Fruit fly (Drosophila melanogaster) whole organism, embryonic: Measurements from ENCODE around the gene MSBP.

ENCODE experiments used
- BtbVII ChIP-seq: fragments of 200-800 bp; sonication (Bioruptor generic); optimal IDR thresholded peaks from 3 replicates; lab custom pipeline; 2017; ENCODE audit warnings: missing biosample characterization, mild to moderate bottlenecking, missing genetic modification characterization
- C15 ChIP-seq: fragments of 200-800 bp; sonication (Bioruptor generic); IDR thresholded peaks from 3 replicates; pipeline ENCODE4 v1.3.6; 2022; ENCODE audit warnings: missing biosample characterization, missing genetic modification characterization
- CG10431 ChIP-seq: fragments of 200-800 bp; sonication (Bioruptor generic); optimal IDR thresholded peaks from 3 replicates; lab custom pipeline; 2018; ENCODE audit warnings: missing biosample characterization, mild to moderate bottlenecking, missing genetic modification characterization
- CG10462 ChIP-seq: fragments of 200-800 bp; sonication (Bioruptor generic); optimal IDR thresholded peaks from 2 replicates; lab custom pipeline; 2016; ENCODE audit warnings: missing biosample characterization, missing genetic modification characterization
- CG11093 ChIP-seq: fragments of 200-800 bp; sonication (Bioruptor generic); IDR thresholded peaks from 3 replicates; pipeline ENCODE4 v1.3.6; 2022; ENCODE audit warnings: missing biosample characterization, missing genetic modification characterization
- CG1233 ChIP-seq: fragments of 200-800 bp; sonication (Bioruptor generic); optimal IDR thresholded peaks from 4 replicates; lab custom pipeline; 2018; ENCODE audit warnings: missing biosample characterization, mild to moderate bottlenecking, missing genetic modification characterization
- CG12769 ChIP-seq: fragments of 200-800 bp; sonication (Bioruptor generic); optimal IDR thresholded peaks from 2 replicates; lab custom pipeline; 2019; ENCODE audit warnings: missing biosample characterization, mild to moderate bottlenecking, missing genetic modification characterization, moderate library complexity
- CG13287 ChIP-seq: fragments of 200-800 bp; sonication (Bioruptor generic); IDR thresholded peaks from 2 replicates; pipeline ENCODE4 v1.3.6; 2022; ENCODE audit warnings: missing biosample characterization, missing genetic modification characterization; ENCODE audit not compliant: partially characterized antibody
- CG14965 ChIP-seq: fragments of 200-800 bp; sonication (Bioruptor generic); optimal IDR thresholded peaks from 2 replicates; lab custom pipeline; 2016; ENCODE audit warnings: missing biosample characterization, missing genetic modification characterization, borderline replicate concordance
- CG15269 ChIP-seq: fragments of 200-800 bp; sonication (Bioruptor generic); optimal IDR thresholded peaks from 2 replicates; lab custom pipeline; 2018; ENCODE audit warnings: missing biosample characterization, mild to moderate bottlenecking, missing genetic modification characterization, moderate library complexity
- CG17568 ChIP-seq: fragments of 200-800 bp; sonication (Bioruptor generic); optimal IDR thresholded peaks from 2 replicates; lab custom pipeline; 2018; ENCODE audit warnings: missing biosample characterization, mild to moderate bottlenecking, missing genetic modification characterization, moderate library complexity
- CG1792 ChIP-seq: fragments of 200-800 bp; sonication (Bioruptor generic); optimal IDR thresholded peaks from 2 replicates; lab custom pipeline; 2016; ENCODE audit warnings: missing biosample characterization, missing genetic modification characterization
- CG18764 ChIP-seq: fragments of 200-800 bp; sonication (Bioruptor generic); optimal IDR thresholded peaks from 3 replicates; lab custom pipeline; 2016; ENCODE audit warnings: missing biosample characterization, missing genetic modification characterization
- CG2889 ChIP-seq: fragments of 200-800 bp; sonication (Bioruptor generic); IDR thresholded peaks from 3 replicates; pipeline ENCODE4 v1.3.6; 2022; ENCODE audit warnings: missing biosample characterization, missing genetic modification characterization
- CG3065 ChIP-seq: fragments of 200-800 bp; sonication (Bioruptor generic); optimal IDR thresholded peaks from 2 replicates; lab custom pipeline; 2016; ENCODE audit warnings: missing biosample characterization, missing genetic modification characterization
- CG4424 ChIP-seq: fragments of 200-800 bp; sonication (Bioruptor generic); optimal IDR thresholded peaks from 3 replicates; lab custom pipeline; 2016; ENCODE audit warnings: missing biosample characterization, missing genetic modification characterization
- CG4617 ChIP-seq: fragments of 200-800 bp; sonication (Bioruptor generic); optimal IDR thresholded peaks from 3 replicates; lab custom pipeline; 2016; ENCODE audit warnings: missing biosample characterization, missing genetic modification characterization, borderline replicate concordance
- CG4707 ChIP-seq: fragments of 200-800 bp; sonication (Bioruptor generic); optimal IDR thresholded peaks from 2 replicates; lab custom pipeline; 2018; ENCODE audit warnings: missing biosample characterization, mild to moderate bottlenecking, missing genetic modification characterization, moderate library complexity
- CG7271 ChIP-seq: fragments of 200-800 bp; sonication (Bioruptor generic); optimal IDR thresholded peaks from 2 replicates; lab custom pipeline; 2018; ENCODE audit warnings: missing biosample characterization, mild to moderate bottlenecking, missing genetic modification characterization, moderate library complexity
- CG7745 ChIP-seq: fragments of 200-800 bp; sonication (Bioruptor generic); optimal IDR thresholded peaks from 2 replicates; lab custom pipeline; 2018; ENCODE audit warnings: missing biosample characterization, mild to moderate bottlenecking, missing genetic modification characterization, moderate library complexity
- Deaf1 ChIP-seq: fragments of 200-800 bp; optimal IDR thresholded peaks from 3 replicates; lab custom pipeline; 2019; ENCODE audit warnings: missing biosample characterization, mild to moderate bottlenecking, missing genetic modification characterization, moderate library complexity
- Dip2 ChIP-seq: fragments of 200-800 bp; sonication (Bioruptor generic); IDR thresholded peaks from 2 replicates; pipeline ENCODE4 v1.3.6; 2022; ENCODE audit warnings: missing biosample characterization, missing genetic modification characterization
- ERR ChIP-seq: fragments of 200-800 bp; sonication (Bioruptor generic); optimal IDR thresholded peaks from 2 replicates; lab custom pipeline; 2016; ENCODE audit warnings: missing biosample characterization, missing genetic modification characterization
- Eip74EF ChIP-seq, 2 experiments: fragments of 200-800 bp in 1 of 2; fragments of >200 bp in 1 of 2; sonication (Bioruptor generic) in 1 of 2; optimal IDR thresholded peaks; 2 replicates each; lab custom pipeline; 2017 to 2019; ENCODE audit warnings: missing biosample characterization in 2 of 2, missing genetic modification characterization in 2 of 2, mild to moderate bottlenecking in 1 of 2, moderate library complexity in 1 of 2
- Gsc ChIP-seq: fragments of 200-800 bp; sonication (Bioruptor generic); IDR thresholded peaks from 2 replicates; pipeline ENCODE4 v1.3.6; 2022; ENCODE audit warnings: missing biosample characterization, missing genetic modification characterization
- Gug ChIP-seq: fragments of 200-800 bp; sonication (Bioruptor generic); IDR thresholded peaks from 4 replicates; pipeline ENCODE4 v1.3.6; 2022; ENCODE audit warnings: missing biosample characterization, missing genetic modification characterization
- H2.0 ChIP-seq: fragments of 200-800 bp; sonication (Bioruptor generic); IDR thresholded peaks from 2 replicates; pipeline ENCODE4 v1.3.6; 2022; ENCODE audit warnings: missing biosample characterization, missing genetic modification characterization
- HLH4C ChIP-seq: fragments of 200-800 bp; sonication (Bioruptor generic); IDR thresholded peaks from 3 replicates; pipeline ENCODE4 v1.3.6; 2022; ENCODE audit warnings: missing biosample characterization, missing genetic modification characterization; ENCODE audit not compliant: partially characterized antibody
- HLH54F ChIP-seq: fragments of 200-800 bp; sonication (Bioruptor generic); optimal IDR thresholded peaks from 3 replicates; lab custom pipeline; 2016; ENCODE audit warnings: missing biosample characterization, missing genetic modification characterization
- Hmx ChIP-seq: fragments of 200-800 bp; sonication (Bioruptor generic); optimal IDR thresholded peaks from 2 replicates; lab custom pipeline; 2016; ENCODE audit warnings: missing biosample characterization, missing genetic modification characterization
- Kr ChIP-seq: fragments of 200-800 bp; sonication (Bioruptor generic); optimal IDR thresholded peaks from 2 replicates; lab custom pipeline; 2017; ENCODE audit warnings: missing biosample characterization, mild to moderate bottlenecking, missing genetic modification characterization
- MESR4 ChIP-seq: fragments of 200-800 bp; sonication (Bioruptor generic); optimal IDR thresholded peaks from 2 replicates; lab custom pipeline; 2018; ENCODE audit warnings: missing biosample characterization, mild to moderate bottlenecking, missing genetic modification characterization, moderate library complexity
- NC2α ChIP-seq: fragments of 200-800 bp; sonication (Bioruptor generic); optimal IDR thresholded peaks from 2 replicates; lab custom pipeline; 2016; ENCODE audit warnings: missing biosample characterization, missing genetic modification characterization
- ab ChIP-seq: fragments of 200-800 bp; sonication (Bioruptor generic); optimal IDR thresholded peaks from 2 replicates; lab custom pipeline; 2016; ENCODE audit warnings: missing biosample characterization, missing genetic modification characterization
- al ChIP-seq: fragments of 200-800 bp; sonication (Bioruptor generic); IDR thresholded peaks from 2 replicates; pipeline ENCODE4 v1.3.6; 2022; ENCODE audit warnings: missing biosample characterization, missing genetic modification characterization
- btn ChIP-seq: fragments of 200-800 bp; sonication (Bioruptor generic); optimal IDR thresholded peaks from 2 replicates; lab custom pipeline; 2016; ENCODE audit warnings: missing biosample characterization, missing genetic modification characterization
- chn ChIP-seq: fragments of 200-800 bp; sonication (Bioruptor generic); optimal IDR thresholded peaks from 2 replicates; lab custom pipeline; 2016; ENCODE audit warnings: missing biosample characterization, missing genetic modification characterization
- ci ChIP-seq: fragments of 200-800 bp; sonication (Bioruptor generic); IDR thresholded peaks from 3 replicates; pipeline ENCODE4 v1.3.6; 2022; ENCODE audit warnings: missing biosample characterization, missing genetic modification characterization
- corto ChIP-seq: fragments of 200-800 bp; sonication (Bioruptor generic); optimal IDR thresholded peaks from 2 replicates; lab custom pipeline; 2016; ENCODE audit warnings: missing biosample characterization, mild to moderate bottlenecking, missing genetic modification characterization, moderate library complexity
- dm ChIP-seq: fragments of 200-800 bp; sonication (Bioruptor generic); optimal IDR thresholded peaks from 3 replicates; lab custom pipeline; 2016; ENCODE audit warnings: missing biosample characterization, missing genetic modification characterization
- dpn ChIP-seq, 2 experiments: fragments of 200-800 bp; sonication (Bioruptor generic); optimal IDR thresholded peaks; 3 replicates each; lab custom pipeline; 2016; ENCODE audit warnings: missing biosample characterization in 2 of 2, missing genetic modification characterization in 2 of 2
- fd96Cb ChIP-seq: fragments of 200-800 bp; sonication (Bioruptor generic); optimal IDR thresholded peaks from 2 replicates; lab custom pipeline; 2018; ENCODE audit warnings: missing biosample characterization, mild to moderate bottlenecking, missing genetic modification characterization, moderate library complexity
- hth ChIP-seq: fragments of >200 bp; optimal IDR thresholded peaks from 2 replicates; lab custom pipeline; 2017; ENCODE audit warnings: inconsistent platforms
- jumu ChIP-seq: fragments of 200-800 bp; sonication (Bioruptor generic); optimal IDR thresholded peaks from 3 replicates; lab custom pipeline; 2016; ENCODE audit warnings: missing biosample characterization, missing genetic modification characterization
- klu ChIP-seq: fragments of 200-800 bp; sonication (Bioruptor generic); IDR thresholded peaks from 2 replicates; pipeline ENCODE4 v1.3.6; 2022; ENCODE audit warnings: missing biosample characterization, missing genetic modification characterization
- maf-S ChIP-seq: fragments of 200-800 bp; sonication (Bioruptor generic); optimal IDR thresholded peaks from 2 replicates; lab custom pipeline; 2016; ENCODE audit warnings: missing biosample characterization, missing genetic modification characterization
- odd ChIP-seq: fragments of 200-800 bp; sonication (Bioruptor generic); optimal IDR thresholded peaks from 2 replicates; lab custom pipeline; 2017; ENCODE audit warnings: missing biosample characterization, mild to moderate bottlenecking, missing genetic modification characterization
- seq ChIP-seq: fragments of 200-800 bp; sonication (Bioruptor generic); IDR thresholded peaks from 2 replicates; pipeline ENCODE4 v1.3.6; 2022; ENCODE audit warnings: missing biosample characterization, missing genetic modification characterization
- shn ChIP-seq: fragments of 200-800 bp; sonication (Bioruptor generic); optimal IDR thresholded peaks from 3 replicates; lab custom pipeline; 2016; ENCODE audit warnings: missing biosample characterization, missing genetic modification characterization
- sob ChIP-seq: fragments of 200-800 bp; sonication (Bioruptor generic); IDR thresholded peaks from 2 replicates; pipeline ENCODE4 v1.3.6; 2022; ENCODE audit warnings: missing biosample characterization, missing genetic modification characterization
- ssp ChIP-seq: fragments of 200-800 bp; sonication (Bioruptor generic); IDR thresholded peaks from 2 replicates; pipeline ENCODE4 v1.3.6; 2022; ENCODE audit warnings: missing biosample characterization, missing genetic modification characterization

The MSBP gene

dm6 chrX:15867863-15868262 lies 22.0 kb downstream of the MSBP start, which contains the start of gene Gapdh2 (continued):
- peak; percentile 100 for TF ChIP-seq BtbVII
- TF ChIP-seq CG4617 = peak; percentile 95
- TF ChIP-seq Eip74EF (GFP tag; optimal IDR thresholded peaks at IDR 0.05; lab: Kevin White, UChicago) = peak in 1 of 2 experiments; percentile 100
- peak; percentile 94 for TF ChIP-seq Hmx
- peak; percentile 93 for TF ChIP-seq Deaf1 (tag; lab: Kevin White, UChicago)
- peak; percentile 99 for TF ChIP-seq CG17568 (GFP tag; lab: Kevin White, UChicago)
- peak; percentile 91 for TF ChIP-seq ssp (GFP tag; lab: Robert Waterston, UW)
- TF ChIP-seq Gsc (GFP tag; lab: Robert Waterston, UW) = no peak
- TF ChIP-seq CG10431 (GFP tag; lab: Kevin White, UChicago) = peak; percentile 98
- TF ChIP-seq CG3065 (GFP tag; lab: Kevin White, UChicago) = peak; percentile 91
- peak; percentile 98 to 99 for TF ChIP-seq dpn (GFP tag; optimal IDR thresholded peaks at IDR 0.05; lab: Kevin White, UChicago)
- peak; percentile 96 for TF ChIP-seq CG11093 (GFP tag; lab: Robert Waterston, UW)
- peak; percentile 84 for TF ChIP-seq MESR4 (GFP tag; lab: Kevin White, UChicago)
- peak; percentile 99 for TF ChIP-seq CG1233
- TF ChIP-seq Kr (GFP tag; lab: Kevin White, UChicago) = no peak
- peak; percentile 91 for TF ChIP-seq dm (GFP tag; lab: Kevin White, UChicago)
- TF ChIP-seq al = peak; percentile 98
- TF ChIP-seq H2.0 (GFP tag; lab: Robert Waterston, UW) = peak; percentile 99
- peak; percentile 96 for TF ChIP-seq maf-S (GFP tag; lab: Kevin White, UChicago)
- peak; percentile 98 for TF ChIP-seq CG2889 (GFP tag; lab: Robert Waterston, UW)
- peak; percentile 85 for TF ChIP-seq shn (GFP tag; lab: Kevin White, UChicago)
- peak; percentile 99 for TF ChIP-seq CG12769 (tag; lab: Kevin White, UChicago)
- TF ChIP-seq CG1792 = peak; percentile 94
- TF ChIP-seq jumu (GFP tag; lab: Kevin White, UChicago) = peak; percentile 90
- peak; percentile 96 for TF ChIP-seq HLH54F (GFP tag; lab: Kevin White, UChicago)
- peak; percentile 100 for TF ChIP-seq CG15269 (tag; lab: Kevin White, UChicago)
- peak; percentile 94 for TF ChIP-seq CG7271 (tag; lab: Kevin White, UChicago)
- TF ChIP-seq hth = no peak
- TF ChIP-seq ab (GFP tag; lab: Kevin White, UChicago) = peak; percentile 88
- TF ChIP-seq C15 (GFP tag; lab: Robert Waterston, UW) = peak; percentile 98
- peak; percentile 97 for TF ChIP-seq CG18764
- TF ChIP-seq Dip2 (GFP tag; lab: Robert Waterston, UW) = peak; percentile 73; the same call in 1 of the 2 replicates
- peak; percentile 92 for TF ChIP-seq btn (GFP tag; lab: Kevin White, UChicago)
- peak; percentile 100 for TF ChIP-seq ERR (GFP tag; lab: Kevin White, UChicago)
- peak; percentile 95 for TF ChIP-seq chn (GFP tag; lab: Kevin White, UChicago)
- peak; percentile 91 for TF ChIP-seq Gug (GFP tag; lab: Robert Waterston, UW)
- peak; percentile 99 for TF ChIP-seq sob (GFP tag; lab: Robert Waterston, UW)
- TF ChIP-seq CG13287 = peak; percentile 63
- peak; percentile 98 for TF ChIP-seq CG10462
- peak; percentile 100 for TF ChIP-seq ci (GFP tag; lab: Robert Waterston, UW)
- TF ChIP-seq seq (GFP tag; lab: Robert Waterston, UW) = peak; percentile 99
- TF ChIP-seq klu (GFP tag; lab: Robert Waterston, UW) = peak; percentile 97; the same call in 1 of the 2 replicates
- peak; percentile 76 for TF ChIP-seq CG14965 (GFP tag; lab: Kevin White, UChicago)
- peak; percentile 99 for TF ChIP-seq fd96Cb (tag; lab: Kevin White, UChicago)
- TF ChIP-seq odd (GFP tag; lab: Kevin White, UChicago) = peak; percentile 100
- TF ChIP-seq CG7745 (tag; lab: Kevin White, UChicago) = peak; percentile 82
- TF ChIP-seq NC2α (GFP tag; lab: Kevin White, UChicago) = peak; percentile 90
- peak; percentile 100 for TF ChIP-seq corto (GFP tag; lab: Kevin White, UChicago)
- TF ChIP-seq CG4707 (GFP tag; lab: Kevin White, UChicago) = peak; percentile 97
- no peak for TF ChIP-seq HLH4C
- TF ChIP-seq CG4424 (GFP tag; lab: Kevin White, UChicago) = peak; percentile 99
